Fruit fly (Drosophila melanogaster) whole organism, wandering third instar larva: Measurements from ENCODE around the gene CG10657.

Source experiments
- CrebA ChIP-seq: fragments of 200-800 bp; sonication (Bioruptor generic); optimal IDR thresholded peaks from 2 replicates; lab custom pipeline; 2016; ENCODE audit warnings: missing biosample characterization, mild to moderate bottlenecking, missing genetic modification characterization, borderline replicate concordance
- GATAd ChIP-seq: sonication (Bioruptor generic); optimal IDR thresholded peaks from 2 replicates; lab custom pipeline; 2016; ENCODE audit warnings: missing biosample characterization, missing genetic modification characterization
- Hr78 ChIP-seq: fragments of >200 bp; optimal IDR thresholded peaks from 2 replicates; lab custom pipeline; 2017; ENCODE audit warnings: missing biosample characterization, missing genetic modification characterization
- Jra ChIP-seq: sonication (Bioruptor generic); optimal IDR thresholded peaks from 2 replicates; lab custom pipeline; 2016; ENCODE audit warnings: missing biosample characterization, missing genetic modification characterization
- Myc ChIP-seq: fragments of >200 bp; optimal IDR thresholded peaks from 2 replicates; lab custom pipeline; 2017
- OdsH ChIP-seq: fragments of 200-800 bp; sonication (Bioruptor generic); optimal IDR thresholded peaks from 2 replicates; lab custom pipeline; 2016; ENCODE audit warnings: missing biosample characterization, mild to moderate bottlenecking, missing genetic modification characterization
- Sp1 ChIP-seq: fragments of 200-800 bp; sonication (Bioruptor generic); optimal IDR thresholded peaks from 3 replicates; lab custom pipeline; 2019; ENCODE audit warnings: missing biosample characterization, mild to moderate bottlenecking, missing genetic modification characterization, moderate library complexity
- brk ChIP-seq: fragments of 200-800 bp; sonication (Bioruptor generic); optimal IDR thresholded peaks from 2 replicates; lab custom pipeline; 2016; ENCODE audit warnings: missing biosample characterization, mild to moderate bottlenecking, missing genetic modification characterization
- dl ChIP-seq, 2 experiments: fragments of 175-275, 200-275 bp in 1 of 2; fragments of 200-275 bp in 1 of 2; sonication (Bioruptor generic); optimal IDR thresholded peaks; lab custom pipeline; 2018; ENCODE audit warnings: mild to moderate bottlenecking in 2 of 2, missing biosample characterization in 2 of 2, missing genetic modification characterization in 2 of 2, moderate library complexity in 2 of 2; ENCODE audit not compliant: partially characterized antibody in 2 of 2, insufficient read depth in 1 of 2
- jim ChIP-seq: fragments of 175-275, 200-325 bp; sonication (Bioruptor generic); optimal IDR thresholded peaks from 2 replicates; lab custom pipeline; 2016; ENCODE audit warnings: missing biosample characterization, mild to moderate bottlenecking, missing genetic modification characterization
- lola ChIP-seq: fragments of >200 bp; optimal IDR thresholded peaks from 2 replicates; lab custom pipeline; 2017; ENCODE audit warnings: missing biosample characterization, missing genetic modification characterization
- psq ChIP-seq: fragments of 200-800 bp; sonication (Bioruptor generic); optimal IDR thresholded peaks from 3 replicates; lab custom pipeline; 2017; ENCODE audit warnings: missing biosample characterization, mild to moderate bottlenecking, missing genetic modification characterization, moderate library complexity
- sage ChIP-seq: fragments of 200-800 bp; sonication (Bioruptor generic); optimal IDR thresholded peaks from 2 replicates; lab custom pipeline; 2016; ENCODE audit warnings: missing biosample characterization, mild to moderate bottlenecking, missing genetic modification characterization
- usp ChIP-seq: fragments of >200 bp; optimal IDR thresholded peaks from 2 replicates; lab custom pipeline; 2017; ENCODE audit warnings: missing biosample characterization, missing genetic modification characterization

DNA sequence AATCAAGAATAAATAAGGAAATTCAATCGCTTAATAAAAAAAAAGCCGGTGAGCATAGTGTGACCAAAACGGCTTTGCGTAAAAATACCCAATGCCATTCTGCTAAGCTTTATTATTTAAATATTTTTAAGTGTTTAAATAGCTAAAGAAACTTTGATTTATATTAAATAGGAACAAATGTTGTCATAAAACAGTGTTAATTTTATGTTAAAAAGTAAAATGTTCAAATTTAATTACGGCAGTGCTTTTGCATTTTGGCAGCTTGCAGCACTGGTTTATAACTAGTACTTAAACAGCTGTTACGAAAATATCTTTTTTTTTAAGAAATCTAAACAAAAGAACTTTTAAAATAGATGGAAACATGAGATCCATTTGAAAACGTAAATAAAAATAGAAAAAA is 4.2 kb upstream of the CG10657 start, which contains the start of the genes CG10638 and CG10681:
- TF ChIP-seq Jra (GFP tag; lab: Kevin White, UChicago), result peak; percentile 77
- TF ChIP-seq sage (GFP tag; lab: Kevin White, UChicago), result peak; percentile 83
- TF ChIP-seq OdsH (GFP tag; lab: Kevin White, UChicago), result peak; percentile 40
- TF ChIP-seq CrebA, result no peak
- TF ChIP-seq psq, result peak; percentile 6
- TF ChIP-seq Myc (lab: Kevin White, UChicago), result peak; percentile 1
- TF ChIP-seq brk, result no peak
- peak; percentile 45 for TF ChIP-seq Sp1 (GFP tag; lab: Kevin White, UChicago)
- TF ChIP-seq GATAd (GFP tag; lab: Kevin White, UChicago), result no peak
- TF ChIP-seq lola (GFP tag; lab: Kevin White, UChicago), result no peak
- TF ChIP-seq Hr78 (GFP tag; lab: Kevin White, UChicago), result no peak
- TF ChIP-seq dl (GFP tag; optimal IDR thresholded peaks at IDR 0.05; lab: Kevin White, UChicago; ENCODE audit: insufficient read depth in 1 of 2, partially characterized antibody in 2 of 2), result no peak
- no peak for TF ChIP-seq usp (GFP tag; lab: Kevin White, UChicago)
- no peak for TF ChIP-seq jim (GFP tag; lab: Kevin White, UChicago)
